Fruit fly (Drosophila melanogaster): ENCODE results near the gene hid.
A peak's percentile ranks its signal among the peaks of the same experiment; 100 is the strongest.

hid gene

dm6 chr3L:18144620-18145019, 40.8 kb downstream of the hid start (continued):
- TF ChIP-seq Eip74EF (GFP tag; optimal IDR thresholded peaks at IDR 0.05) = no peak
- no peak for TF ChIP-seq CG14050 (GFP tag; IDR thresholded peaks at IDR 0.05)
- TF ChIP-seq Sin3A (optimal IDR thresholded peaks at IDR 0.05) = no peak
- TF ChIP-seq her (GFP tag; optimal IDR thresholded peaks at IDR 0.05) = no peak
- TF ChIP-seq ranshi (GFP tag; IDR thresholded peaks at IDR 0.05) = no peak
- TF ChIP-seq Max (GFP tag; optimal IDR thresholded peaks at IDR 0.05) = no peak
- TF ChIP-seq CG9797 (GFP tag; optimal IDR thresholded peaks at IDR 0.05) = no peak
- no peak for TF ChIP-seq CG4404 (GFP tag; IDR thresholded peaks at IDR 0.05)
- TF ChIP-seq Neu2 (GFP tag; optimal IDR thresholded peaks at IDR 0.05; ENCODE audit: borderline replicate concordance) = no peak
- peak; percentile 11 for TF ChIP-seq unpg (GFP tag; optimal IDR thresholded peaks at IDR 0.05)
- TF ChIP-seq Gsc (GFP tag; IDR thresholded peaks at IDR 0.05) = no peak
- TF ChIP-seq CG18599 (GFP tag; optimal IDR thresholded peaks at IDR 0.05) = peak; percentile 52
- TF ChIP-seq Bdp1 (GFP tag; optimal IDR thresholded peaks at IDR 0.05) = no peak
- no peak for TF ChIP-seq al (GFP tag; IDR thresholded peaks at IDR 0.05)
- no peak for TF ChIP-seq CG31224 (GFP tag; IDR thresholded peaks at IDR 0.05)
- TF ChIP-seq CG6175 (GFP tag; IDR thresholded peaks at IDR 0.05) = no peak
- TF ChIP-seq shn (GFP tag; optimal IDR thresholded peaks at IDR 0.05) = no peak
- TF ChIP-seq Dip3 (GFP tag; optimal IDR thresholded peaks at IDR 0.05) = no peak
- no peak for TF ChIP-seq BEAF-32 (GFP tag; optimal IDR thresholded peaks at IDR 0.05)
- no peak for TF ChIP-seq pnt (GFP tag; optimal IDR thresholded peaks at IDR 0.05)
- no peak for TF ChIP-seq ab (GFP tag; optimal IDR thresholded peaks at IDR 0.05)
- no peak for TF ChIP-seq jigr1 (GFP tag; IDR thresholded peaks at IDR 0.05)
- no peak for TF ChIP-seq D (optimal IDR thresholded peaks at IDR 0.05)
- TF ChIP-seq D (GFP tag; optimal IDR thresholded peaks at IDR 0.05) = no peak
- TF ChIP-seq luna (GFP tag; optimal IDR thresholded peaks at IDR 0.05) = no peak
- TF ChIP-seq schlank (tag; optimal IDR thresholded peaks at IDR 0.05) = peak; percentile 5
- no peak for TF ChIP-seq CG9876 (GFP tag; optimal IDR thresholded peaks at IDR 0.05)
- TF ChIP-seq CG17361 (GFP tag; IDR thresholded peaks at IDR 0.05) = no peak
- no peak for TF ChIP-seq CG34376 (GFP tag; optimal IDR thresholded peaks at IDR 0.05)
- TF ChIP-seq CG16863 (GFP tag; optimal IDR thresholded peaks at IDR 0.05) = no peak
- no peak for TF ChIP-seq Oli (tag; optimal IDR thresholded peaks at IDR 0.05)
- peak; percentile 3 for TF ChIP-seq Bteb2 (GFP tag; optimal IDR thresholded peaks at IDR 0.05)
- no peak for TF ChIP-seq CG7357 (GFP tag; IDR thresholded peaks at IDR 0.05)
- TF ChIP-seq Nf-YB (GFP tag; optimal IDR thresholded peaks at IDR 0.05) = no peak
- TF ChIP-seq Lpt (GFP tag; optimal IDR thresholded peaks at IDR 0.05) = no peak
- TF ChIP-seq CG7987 (GFP tag; optimal IDR thresholded peaks at IDR 0.05) = no peak
- no peak for TF ChIP-seq Drgx (GFP tag; IDR thresholded peaks at IDR 0.05)
- TF ChIP-seq CG5245 (GFP tag; optimal IDR thresholded peaks at IDR 0.05) = no peak
- no peak for TF ChIP-seq CG12744 (GFP tag; optimal IDR thresholded peaks at IDR 0.05)
- no peak for TF ChIP-seq CG9727 (GFP tag; optimal IDR thresholded peaks at IDR 0.05)
- TF ChIP-seq nom (GFP tag; optimal IDR thresholded peaks at IDR 0.05) = no peak
- TF ChIP-seq Mes4 (GFP tag; optimal IDR thresholded peaks at IDR 0.05) = no peak
- TF ChIP-seq trh (GFP tag; optimal IDR thresholded peaks at IDR 0.05) = peak; percentile 5
- TF ChIP-seq corto (GFP tag; optimal IDR thresholded peaks at IDR 0.05) = no peak
- no peak for TF ChIP-seq lov (optimal IDR thresholded peaks at IDR 0.05)
- no peak for TF ChIP-seq lov (GFP tag; IDR thresholded peaks at IDR 0.05)
- TF ChIP-seq HmgZ (tag; optimal IDR thresholded peaks at IDR 0.05) = peak; percentile 3
- no peak for TF ChIP-seq Hand (GFP tag; optimal IDR thresholded peaks at IDR 0.05)
- TF ChIP-seq CG10979 (tag; optimal IDR thresholded peaks at IDR 0.05) = no peak
- TF ChIP-seq mam (GFP tag; optimal IDR thresholded peaks at IDR 0.05) = no peak
- TF ChIP-seq CG6654 (GFP tag; optimal IDR thresholded peaks at IDR 0.05) = no peak
- TF ChIP-seq hbn (GFP tag; IDR thresholded peaks at IDR 0.05; ENCODE audit: partially characterized antibody) = no peak
- TF ChIP-seq CoRest (tag; optimal IDR thresholded peaks at IDR 0.05) = no peak

All from whole organism, embryonic.